Worm (Caenorhabditis elegans) whole organism, L2 larva: ENCODE data around the gene srh-173.

Experiments
- ZK546.5 ChIP-seq: sonication (generic microtip); optimal IDR thresholded peaks from 2 replicates; lab custom pipeline; 2017; ENCODE audit warnings: missing biosample characterization, missing genetic modification characterization
- ceh-82 ChIP-seq: fragments of 150-350 bp; optimal IDR thresholded peaks from 2 replicates; lab custom pipeline; 2014; ENCODE audit warnings: missing biosample characterization, missing genetic modification characterization
- egl-27 ChIP-seq: sonication (generic microtip); optimal IDR thresholded peaks from 3 replicates; lab custom pipeline; 2017; ENCODE audit warnings: missing biosample characterization, missing genetic modification reagents, missing genetic modification characterization
- lsy-2 ChIP-seq, 2 experiments: fragments of 150-350 bp in 1 of 2; sonication (generic microtip) in 1 of 2; optimal IDR thresholded peaks; 2 replicates each; lab custom pipeline; 2014 to 2017; ENCODE audit warnings: missing biosample characterization in 2 of 2, missing genetic modification characterization in 2 of 2
- nhr-6 ChIP-seq: fragments of 150-350 bp; optimal IDR thresholded peaks from 2 replicates; lab custom pipeline; 2014; ENCODE audit warnings: missing biosample characterization, missing genetic modification characterization
- sem-4 ChIP-seq: fragments of 150-350 bp; optimal IDR thresholded peaks from 2 replicates; lab custom pipeline; 2014; ENCODE audit warnings: missing biosample characterization, missing genetic modification reagents, missing genetic modification characterization
- zag-1 ChIP-seq: fragments of 150-350 bp; optimal IDR thresholded peaks from 2 replicates; lab custom pipeline; 2014; ENCODE audit warnings: missing biosample characterization, missing genetic modification characterization
- ztf-11 ChIP-seq: sonication (generic microtip); optimal IDR thresholded peaks from 2 replicates; lab custom pipeline; 2017; ENCODE audit warnings: missing biosample characterization, missing genetic modification characterization

- TF ChIP-seq ceh-82 (tag; lab: Kevin White, UChicago) (no peak), ztf-11 (tag; lab: Kevin White, UChicago) (no peak), nhr-6 (tag; lab: Kevin White, UChicago) (no peak), ZK546.5 (tag; lab: Kevin White, UChicago) (no peak), egl-27 (tag; lab: Kevin White, UChicago) (no peak), sem-4 (tag; lab: Kevin White, UChicago) (no peak), zag-1 (tag; lab: Kevin White, UChicago) (no peak), lsy-2 (tag; optimal IDR thresholded peaks at IDR 0.05; lab: Kevin White, UChicago) (no peak)
These were observed 26.0 kb downstream of the srh-173 start for ce11 chrV:19999100-19999499.
